Fruit fly (Drosophila melanogaster) Kc167 (cell line): ENCODE data around the gene CG2747.

Experiments
- insv ChIP-seq: fragments of >200 bp; optimal IDR thresholded peaks from 3 replicates; lab custom pipeline; 2018; ENCODE audit warnings: missing external identifiers
- psq ChIP-seq: fragments of >200 bp; optimal IDR thresholded peaks from 2 replicates; lab custom pipeline; 2017; ENCODE audit warnings: missing external identifiers
- ttk ChIP-seq: sonication (Bioruptor generic); optimal IDR thresholded peaks from 2 replicates; lab custom pipeline; 2017; ENCODE audit warnings: missing external identifiers

- no peak for TF ChIP-seq insv (lab: Kevin White, UChicago)
- no peak for TF ChIP-seq psq (lab: Kevin White, UChicago)
- TF ChIP-seq ttk (lab: Kevin White, UChicago) = no peak
Observed at dm6 chr3R:8029496-8030013, 1.0 kb downstream of the CG2747 start, which contains the start of gene ImpE3.
